Fruit fly (Drosophila melanogaster) whole organism, adult: ENCODE results near the gene ND-30.

ENCODE experiments used
- CG11617 ChIP-seq: fragments of 200-800 bp; sonication (Bioruptor generic); optimal IDR thresholded peaks from 2 replicates; lab custom pipeline; 2017; ENCODE audit warnings: mild to moderate bottlenecking, missing biosample characterization, missing genetic modification reagents, missing genetic modification characterization
- CG12768 ChIP-seq: fragments of 200-800 bp; sonication (Bioruptor generic); optimal IDR thresholded peaks from 2 replicates; lab custom pipeline; 2017; ENCODE audit warnings: missing biosample characterization, missing genetic modification characterization, mild to moderate bottlenecking, moderate library complexity, missing genetic modification reagents
- CG14711 ChIP-seq: fragments of 200-800 bp; sonication (Bioruptor generic); optimal IDR thresholded peaks from 2 replicates; lab custom pipeline; 2018; ENCODE audit warnings: missing biosample characterization, mild to moderate bottlenecking, missing genetic modification characterization, moderate library complexity
- CG1620 ChIP-seq: fragments of 200-800 bp; sonication (Bioruptor generic); optimal IDR thresholded peaks from 2 replicates; lab custom pipeline; 2016; ENCODE audit warnings: missing biosample characterization, missing genetic modification characterization
- CG33017 ChIP-seq: fragments of 200-800 bp; sonication (Bioruptor generic); optimal IDR thresholded peaks from 2 replicates; lab custom pipeline; 2018; ENCODE audit warnings: missing biosample characterization, mild to moderate bottlenecking, missing genetic modification characterization, moderate library complexity
- CG5204 ChIP-seq: fragments of 200-800 bp; sonication (Bioruptor generic); optimal IDR thresholded peaks from 2 replicates; lab custom pipeline; 2016; ENCODE audit warnings: missing biosample characterization, missing genetic modification characterization
- CG7045 ChIP-seq: fragments of 200-800 bp; sonication (Bioruptor generic); optimal IDR thresholded peaks from 2 replicates; lab custom pipeline; 2017; ENCODE audit warnings: missing biosample characterization, mild to moderate bottlenecking, missing genetic modification characterization
- CG7101 ChIP-seq: fragments of 200-800 bp; sonication (Bioruptor generic); optimal IDR thresholded peaks from 2 replicates; lab custom pipeline; 2018; ENCODE audit warnings: missing biosample characterization, mild to moderate bottlenecking, missing genetic modification characterization, moderate library complexity
- Clk ChIP-seq: fragments of 200-800 bp; sonication (Bioruptor generic); optimal IDR thresholded peaks from 2 replicates; lab custom pipeline; 2017; ENCODE audit warnings: missing biosample characterization, missing genetic modification characterization
- Crg-1 ChIP-seq: fragments of 200-800 bp; sonication (Bioruptor generic); optimal IDR thresholded peaks from 2 replicates; lab custom pipeline; 2016; ENCODE audit warnings: missing biosample characterization, missing genetic modification characterization
- Hr96 ChIP-seq: fragments of 200-800 bp; sonication (Bioruptor generic); optimal IDR thresholded peaks from 2 replicates; lab custom pipeline; 2016; ENCODE audit warnings: missing biosample characterization, missing genetic modification characterization
- Mnt ChIP-seq: fragments of 200-800 bp; sonication (Bioruptor generic); optimal IDR thresholded peaks from 2 replicates; lab custom pipeline; 2016; ENCODE audit warnings: missing biosample characterization, mild to moderate bottlenecking, missing genetic modification characterization
- bab1 ChIP-seq: fragments of 200-800 bp; sonication (Bioruptor generic); optimal IDR thresholded peaks from 3 replicates; lab custom pipeline; 2019; ENCODE audit warnings: missing biosample characterization, mild to moderate bottlenecking, missing genetic modification characterization, moderate library complexity
- cic ChIP-seq: fragments of 200-800 bp; sonication (Bioruptor generic); optimal IDR thresholded peaks from 2 replicates; lab custom pipeline; 2017; ENCODE audit warnings: missing biosample characterization, mild to moderate bottlenecking, missing genetic modification characterization, moderate library complexity
- cnc ChIP-seq, 2 experiments: fragments of >200 bp; optimal IDR thresholded peaks; 2 replicates each; lab custom pipeline; 2017
- kay ChIP-seq: fragments of 200-800 bp; sonication (Bioruptor generic); peaks from one replicate; lab custom pipeline; 2016; ENCODE audit warnings: missing biosample characterization, missing genetic modification characterization, borderline replicate concordance
- ovo ChIP-seq: fragments of 200-800 bp; sonication (Bioruptor generic); optimal IDR thresholded peaks from 2 replicates; lab custom pipeline; 2016; ENCODE audit warnings: missing biosample characterization, missing genetic modification characterization
- pad ChIP-seq: fragments of 200-800 bp; sonication (Bioruptor generic); optimal IDR thresholded peaks from 3 replicates; lab custom pipeline; 2017; ENCODE audit warnings: missing biosample characterization, missing genetic modification characterization, mild to moderate bottlenecking, moderate library complexity, missing genetic modification reagents
- tj ChIP-seq: fragments of 200-800 bp; sonication (Bioruptor generic); optimal IDR thresholded peaks from 3 replicates; lab custom pipeline; 2017; ENCODE audit warnings: missing biosample characterization, mild to moderate bottlenecking, missing genetic modification characterization, moderate library complexity
- toe ChIP-seq: fragments of 200-800 bp; sonication (Bioruptor generic); optimal IDR thresholded peaks from 2 replicates; lab custom pipeline; 2016; ENCODE audit warnings: missing biosample characterization, missing genetic modification characterization

ND-30 gene

dm6 chr3L:3134064-3134545 is 25.3 kb downstream of the ND-30 start:
- no peak for TF ChIP-seq Clk (GFP tag; lab: Kevin White, UChicago)
- peak; percentile 8 for TF ChIP-seq tj
- no peak for TF ChIP-seq CG5204 (GFP tag; lab: Kevin White, UChicago)
- peak; percentile 9 for TF ChIP-seq cic
- peak; percentile 16 for TF ChIP-seq CG12768 (GFP tag; lab: Kevin White, UChicago)

dm6 chr3L:3127544-3127943 is 31.8 kb downstream of the ND-30 start, which contains the start of gene promL:
promL (minus strand) TSS chr3L:3127724.
- TF ChIP-seq CG5204 (GFP tag; lab: Kevin White, UChicago), result no peak
- no peak for TF ChIP-seq CG12768 (GFP tag; lab: Kevin White, UChicago)
- no peak for TF ChIP-seq tj
- TF ChIP-seq CG33017 (tag; lab: Kevin White, UChicago), result peak; percentile 38
- TF ChIP-seq CG1620 (GFP tag; lab: Kevin White, UChicago), result peak; percentile 54
- TF ChIP-seq Mnt, result peak; percentile 73
- no peak for TF ChIP-seq CG7045
- TF ChIP-seq ovo (GFP tag; lab: Kevin White, UChicago), result peak; percentile 82
- TF ChIP-seq cic, result no peak
- TF ChIP-seq kay (GFP tag; lab: Kevin White, UChicago), result peak; percentile 42
- TF ChIP-seq cnc (optimal IDR thresholded peaks at IDR 0.05; lab: Kevin White, UChicago), result no peak
- peak; percentile 46 for TF ChIP-seq pad (GFP tag; lab: Kevin White, UChicago)
- no peak for TF ChIP-seq Clk (GFP tag; lab: Kevin White, UChicago)
- TF ChIP-seq toe, result peak; percentile 35
- peak; percentile 41 for TF ChIP-seq CG7101
- peak; percentile 41 for TF ChIP-seq CG14711 (tag; lab: Kevin White, UChicago)
- TF ChIP-seq CG11617 (GFP tag; lab: Kevin White, UChicago), result peak; percentile 69
- peak; percentile 12 for TF ChIP-seq Hr96 (GFP tag; lab: Kevin White, UChicago)
- TF ChIP-seq Crg-1 (GFP tag; lab: Kevin White, UChicago), result peak; percentile 63
- TF ChIP-seq bab1 (GFP tag; lab: Kevin White, UChicago), result peak; percentile 91

dm6 chr3L:3126478-3126877 is 32.9 kb downstream of the ND-30 start:
- no peak for TF ChIP-seq Crg-1 (GFP tag; lab: Kevin White, UChicago)
- TF ChIP-seq tj, result no peak
- TF ChIP-seq cnc (optimal IDR thresholded peaks at IDR 0.05; lab: Kevin White, UChicago), result no peak
- TF ChIP-seq cic, result no peak
- no peak for TF ChIP-seq CG11617 (GFP tag; lab: Kevin White, UChicago)
- no peak for TF ChIP-seq Mnt
- TF ChIP-seq Clk (GFP tag; lab: Kevin White, UChicago), result no peak
- no peak for TF ChIP-seq CG5204 (GFP tag; lab: Kevin White, UChicago)
- TF ChIP-seq pad (GFP tag; lab: Kevin White, UChicago), result no peak
- no peak for TF ChIP-seq toe
- TF ChIP-seq CG33017 (tag; lab: Kevin White, UChicago), result no peak
- TF ChIP-seq CG1620 (GFP tag; lab: Kevin White, UChicago), result no peak
- TF ChIP-seq CG7101, result no peak
- TF ChIP-seq kay (GFP tag; lab: Kevin White, UChicago), result no peak
- TF ChIP-seq Hr96 (GFP tag; lab: Kevin White, UChicago), result no peak
- no peak for TF ChIP-seq bab1 (GFP tag; lab: Kevin White, UChicago)
- no peak for TF ChIP-seq CG14711 (tag; lab: Kevin White, UChicago)
- no peak for TF ChIP-seq CG7045

dm6 chr3L:3125649-3126130 is 33.7 kb downstream of the ND-30 start:
- no peak for TF ChIP-seq pad (GFP tag; lab: Kevin White, UChicago)
- TF ChIP-seq kay (GFP tag; lab: Kevin White, UChicago), result peak; percentile 60
- peak; percentile 55 for TF ChIP-seq tj
- TF ChIP-seq CG11617 (GFP tag; lab: Kevin White, UChicago), result no peak

dm6 chr3L:3124939-3125648 is 34.3 kb downstream of the ND-30 start:
- TF ChIP-seq CG33017 (tag; lab: Kevin White, UChicago) (no peak), ovo (GFP tag; lab: Kevin White, UChicago) (no peak), Crg-1 (GFP tag; lab: Kevin White, UChicago) (no peak), CG7101 (no peak)

- peak; percentile 4 for TF ChIP-seq cic
- TF ChIP-seq Mnt, result no peak
- no peak for TF ChIP-seq CG14711 (tag; lab: Kevin White, UChicago)
- no peak for TF ChIP-seq bab1 (GFP tag; lab: Kevin White, UChicago)
- no peak for TF ChIP-seq pad (GFP tag; lab: Kevin White, UChicago)
- no peak for TF ChIP-seq Crg-1 (GFP tag; lab: Kevin White, UChicago)
- no peak for TF ChIP-seq CG7101
- TF ChIP-seq tj, result peak; percentile 96
- TF ChIP-seq CG7045, result no peak
Measured at dm6 chr3L:3124519-3124918, 34.9 kb downstream of the ND-30 start.
